Fruit fly (Drosophila melanogaster) whole organism, prepupa: ENCODE measurements around the gene Npc2d.

Experiments used
- CG10631 ChIP-seq: fragments of 200-800 bp; sonication (Bioruptor generic); optimal IDR thresholded peaks from 2 replicates; lab custom pipeline; 2016; ENCODE audit warnings: missing biosample characterization, missing genetic modification characterization
- CG3032 ChIP-seq: fragments of 200-800 bp; optimal IDR thresholded peaks from 2 replicates; lab custom pipeline; 2019; ENCODE audit warnings: missing biosample characterization, mild to moderate bottlenecking, missing genetic modification characterization, moderate library complexity
- CG31627 ChIP-seq: fragments of 200-800 bp; sonication (Bioruptor generic); optimal IDR thresholded peaks from 3 replicates; lab custom pipeline; 2016; ENCODE audit warnings: missing biosample characterization, missing genetic modification characterization
- CG6854 ChIP-seq: fragments of 200-800 bp; sonication (Bioruptor generic); optimal IDR thresholded peaks from 2 replicates; lab custom pipeline; 2017; ENCODE audit warnings: missing biosample characterization, mild to moderate bottlenecking, missing genetic modification characterization
- CG8632 ChIP-seq: fragments of 200-800 bp; sonication (Bioruptor generic); optimal IDR thresholded peaks from 3 replicates; lab custom pipeline; 2016; ENCODE audit warnings: missing biosample characterization, missing genetic modification characterization
- Lpt ChIP-seq: fragments of 200-800 bp; sonication (Bioruptor generic); optimal IDR thresholded peaks from 3 replicates; lab custom pipeline; 2016; ENCODE audit warnings: missing biosample characterization, missing genetic modification characterization
- Smox ChIP-seq: fragments of 200-800 bp; sonication (Bioruptor generic); optimal IDR thresholded peaks from 3 replicates; lab custom pipeline; 2016; ENCODE audit warnings: missing biosample characterization, missing genetic modification characterization
- achi ChIP-seq: fragments of 200-800 bp; sonication (Bioruptor generic); optimal IDR thresholded peaks from 3 replicates; lab custom pipeline; 2016; ENCODE audit warnings: missing biosample characterization, missing genetic modification characterization
- salr ChIP-seq, 2 experiments: fragments of 200-800 bp; sonication (Bioruptor generic); optimal IDR thresholded peaks; 3 replicates each; lab custom pipeline; 2016 to 2018; ENCODE audit warnings: missing biosample characterization in 2 of 2, missing genetic modification characterization in 2 of 2, mild to moderate bottlenecking in 1 of 2
- topi ChIP-seq: fragments of 200-800 bp; sonication (Bioruptor generic); optimal IDR thresholded peaks from 3 replicates; lab custom pipeline; 2016; ENCODE audit warnings: missing biosample characterization, missing genetic modification characterization

DNA sequence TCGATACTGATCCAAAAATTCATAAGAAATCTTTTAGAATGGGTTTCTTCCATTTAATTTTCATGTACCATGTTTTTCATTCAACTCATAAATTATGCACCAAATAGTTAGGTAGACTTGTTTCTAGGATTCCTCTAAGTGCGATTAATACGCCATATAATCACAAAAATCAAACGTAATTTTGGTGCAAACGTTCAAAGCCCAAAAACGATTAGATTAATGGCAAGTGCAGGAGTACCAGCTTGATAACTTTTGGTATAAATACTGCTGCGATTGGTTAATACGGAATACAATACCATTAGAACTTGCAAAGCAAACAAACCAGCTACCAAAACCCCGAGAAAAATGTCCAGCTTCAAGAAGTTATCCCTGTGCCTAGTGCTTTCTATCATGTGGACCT, 4.1 kb upstream of the Npc2d start, which contains the start of gene Npc2c:
- TF ChIP-seq topi (no peak), Lpt (GFP tag; lab: Kevin White, UChicago) (no peak), salr (GFP tag; optimal IDR thresholded peaks at IDR 0.05; lab: Kevin White, UChicago) (no peak), CG3032 (no peak), CG31627 (GFP tag; lab: Kevin White, UChicago) (no peak), Smox (GFP tag; lab: Kevin White, UChicago) (no peak), CG10631 (GFP tag; lab: Kevin White, UChicago) (no peak), CG8632 (GFP tag; lab: Kevin White, UChicago) (no peak), achi (GFP tag; lab: Kevin White, UChicago) (no peak), CG6854 (no peak)
